Worm (Caenorhabditis elegans) whole organism, L3 larva: ENCODE data around the gene C09H10.5.
A peak's percentile ranks its signal among the peaks of the same experiment; 100 is the strongest.

Source experiments
- R02D3.7 ChIP-seq: fragments of 150-350 bp; optimal IDR thresholded peaks from 2 replicates; lab custom pipeline; 2014; ENCODE audit warnings: missing biosample characterization, missing genetic modification characterization
- ZK546.5 ChIP-seq: sonication (generic microtip); optimal IDR thresholded peaks from 2 replicates; lab custom pipeline; 2017; ENCODE audit warnings: missing biosample characterization, missing genetic modification characterization
- aly-2 ChIP-seq: fragments of 150-350 bp; optimal IDR thresholded peaks from 2 replicates; lab custom pipeline; 2014; ENCODE audit warnings: missing biosample characterization, missing genetic modification characterization
- ama-1 ChIP-seq: fragments of 150-350 bp; optimal IDR thresholded peaks from 2 replicates; lab custom pipeline; 2018
- ceh-16 ChIP-seq: sonication (generic microtip); optimal IDR thresholded peaks from 2 replicates; lab custom pipeline; 2017; ENCODE audit warnings: missing biosample characterization, missing genetic modification characterization
- ceh-28 ChIP-seq: fragments of 150-350 bp; optimal IDR thresholded peaks from 2 replicates; lab custom pipeline; 2014; ENCODE audit warnings: missing biosample characterization, missing genetic modification reagents, missing genetic modification characterization
- ceh-82 ChIP-seq: fragments of 150-350 bp; optimal IDR thresholded peaks from 2 replicates; lab custom pipeline; 2014; ENCODE audit warnings: missing biosample characterization, missing genetic modification characterization
- daf-12 ChIP-seq: fragments of 150-350 bp; optimal IDR thresholded peaks from 2 replicates; lab custom pipeline; 2014; ENCODE audit warnings: missing biosample characterization, missing genetic modification reagents, missing genetic modification characterization
- egl-27 ChIP-seq: sonication (generic microtip); optimal IDR thresholded peaks from 4 replicates; lab custom pipeline; 2017; ENCODE audit warnings: missing biosample characterization, missing genetic modification reagents, missing genetic modification characterization
- egl-5 ChIP-seq: fragments of 150-350 bp; optimal IDR thresholded peaks from 2 replicates; lab custom pipeline; 2017; ENCODE audit warnings: missing biosample characterization, missing genetic modification reagents, missing genetic modification characterization, inconsistent platforms
- elt-1 ChIP-seq: fragments of 150-350 bp; optimal IDR thresholded peaks from 2 replicates; lab custom pipeline; 2014; ENCODE audit warnings: missing biosample characterization, missing genetic modification characterization
- elt-2 ChIP-seq: sonication (generic microtip); optimal IDR thresholded peaks from 2 replicates; lab custom pipeline; 2016; ENCODE audit warnings: missing genetic modification reagents, mild to moderate bottlenecking, missing genetic modification characterization, missing compliant biosample characterization
- elt-3 ChIP-seq, 3 experiments: fragments of 150-350 bp in 1 of 3; sonication (generic microtip) in 2 of 3; optimal IDR thresholded peaks; 2 replicates in 2 of 3; 4 replicates in 1 of 3; lab custom pipeline; 2014 to 2017; ENCODE audit warnings: missing biosample characterization in 3 of 3, missing genetic modification characterization in 3 of 3
- eor-1 ChIP-seq, 2 experiments: fragments of 150-350 bp; optimal IDR thresholded peaks; 2 replicates each; lab custom pipeline; 2014 to 2018; ENCODE audit warnings: missing biosample characterization in 2 of 2, missing genetic modification characterization in 2 of 2
- fkh-10 ChIP-seq: sonication (generic microtip); optimal IDR thresholded peaks from 2 replicates; lab custom pipeline; 2017; ENCODE audit warnings: missing biosample characterization, missing genetic modification reagents, missing genetic modification characterization
- fkh-2 ChIP-seq: fragments of 150-350 bp; optimal IDR thresholded peaks from 2 replicates; lab custom pipeline; 2014; ENCODE audit warnings: missing biosample characterization, missing genetic modification reagents, missing genetic modification characterization
- hmg-11 ChIP-seq: sonication (generic microtip); optimal IDR thresholded peaks from 2 replicates; lab custom pipeline; 2016; ENCODE audit warnings: missing genetic modification characterization, missing compliant biosample characterization
- jun-1 ChIP-seq: fragments of 150-350 bp; optimal IDR thresholded peaks from 2 replicates; lab custom pipeline; 2014; ENCODE audit warnings: missing biosample characterization, missing genetic modification reagents, missing genetic modification characterization
- lin-15B ChIP-seq: fragments of 150-350 bp; optimal IDR thresholded peaks from 2 replicates; lab custom pipeline; 2014; ENCODE audit warnings: missing biosample characterization, missing genetic modification characterization
- lin-39 ChIP-seq: fragments of 150-350 bp; optimal IDR thresholded peaks from 2 replicates; lab custom pipeline; 2018; ENCODE audit warnings: missing biosample characterization, missing genetic modification reagents, missing genetic modification characterization
- mdl-1 ChIP-seq: fragments of 150-350 bp; optimal IDR thresholded peaks from 2 replicates; lab custom pipeline; 2014; ENCODE audit warnings: missing biosample characterization, missing genetic modification characterization
- mml-1 ChIP-seq: fragments of 150-350 bp; sonication (generic microtip); optimal IDR thresholded peaks from 3 replicates; lab custom pipeline; 2014; ENCODE audit warnings: missing biosample characterization, missing genetic modification characterization
- nfya-1 ChIP-seq: sonication (generic microtip); optimal IDR thresholded peaks from 2 replicates; lab custom pipeline; 2017; ENCODE audit warnings: missing genetic modification characterization, mild to moderate bottlenecking, missing compliant biosample characterization, antibody characterized with exemption, moderate library complexity; ENCODE audit not compliant: insufficient read depth
- nhr-11 ChIP-seq: fragments of 150-350 bp; optimal IDR thresholded peaks from 2 replicates; lab custom pipeline; 2014; ENCODE audit warnings: missing biosample characterization, missing genetic modification characterization
- nhr-23 ChIP-seq: fragments of 150-350 bp; optimal IDR thresholded peaks from 2 replicates; lab custom pipeline; 2014; ENCODE audit warnings: missing biosample characterization, missing genetic modification reagents, missing genetic modification characterization
- nhr-237 ChIP-seq: fragments of 150-350 bp; optimal IDR thresholded peaks from 2 replicates; lab custom pipeline; 2014; ENCODE audit warnings: missing biosample characterization, missing genetic modification characterization
- nhr-25 ChIP-seq: sonication (generic microtip); optimal IDR thresholded peaks from 2 replicates; lab custom pipeline; 2017; ENCODE audit warnings: missing biosample characterization, missing genetic modification characterization
- nhr-28 ChIP-seq: fragments of 150-350 bp; optimal IDR thresholded peaks from 2 replicates; lab custom pipeline; 2014; ENCODE audit warnings: missing biosample characterization, missing genetic modification characterization
- nhr-43 ChIP-seq: sonication (generic microtip); optimal IDR thresholded peaks from 2 replicates; lab custom pipeline; 2016; ENCODE audit warnings: mild to moderate bottlenecking, missing genetic modification characterization, missing compliant biosample characterization; ENCODE audit not compliant: poor library complexity, severe bottlenecking
- nhr-67 ChIP-seq: fragments of 150-350 bp; optimal IDR thresholded peaks from 2 replicates; lab custom pipeline; 2014; ENCODE audit warnings: missing biosample characterization, missing genetic modification characterization
- nhr-76 ChIP-seq: fragments of 150-350 bp; sonication (generic microtip); optimal IDR thresholded peaks from 5 replicates; lab custom pipeline; 2014; ENCODE audit warnings: missing biosample characterization, missing genetic modification characterization
- nhr-77 ChIP-seq: fragments of 150-350 bp; optimal IDR thresholded peaks from 2 replicates; lab custom pipeline; 2014; ENCODE audit warnings: missing biosample characterization, missing genetic modification characterization
- pha-4 ChIP-seq: fragments of 150-350 bp; optimal IDR thresholded peaks from 2 replicates; lab custom pipeline; 2014; ENCODE audit warnings: missing biosample characterization, missing genetic modification reagents, missing genetic modification characterization
- pqm-1 ChIP-seq: fragments of 150-350 bp; optimal IDR thresholded peaks from 2 replicates; lab custom pipeline; 2017; ENCODE audit warnings: missing biosample characterization, missing genetic modification characterization, inconsistent platforms
- sea-2 ChIP-seq: fragments of 150-350 bp; sonication (generic microtip); optimal IDR thresholded peaks from 4 replicates; lab custom pipeline; 2014; ENCODE audit warnings: missing biosample characterization, missing genetic modification reagents, missing genetic modification characterization
- skn-1 ChIP-seq: fragments of 150-350 bp; optimal IDR thresholded peaks from 2 replicates; lab custom pipeline; 2014; ENCODE audit warnings: missing biosample characterization, missing genetic modification characterization
- snpc-4 ChIP-seq: fragments of 150-350 bp; optimal IDR thresholded peaks from 2 replicates; lab custom pipeline; 2014; ENCODE audit warnings: missing biosample characterization, missing genetic modification characterization
- tbx-2 ChIP-seq: sonication (generic microtip); optimal IDR thresholded peaks from 2 replicates; lab custom pipeline; 2016; ENCODE audit warnings: mild to moderate bottlenecking, missing genetic modification characterization, missing compliant biosample characterization
- unc-39 ChIP-seq: sonication (generic microtip); optimal IDR thresholded peaks from 4 replicates; lab custom pipeline; 2017; ENCODE audit warnings: missing biosample characterization, missing genetic modification characterization
- unc-62 ChIP-seq: fragments of 150-350 bp; sonication (generic microtip); optimal IDR thresholded peaks from 4 replicates; lab custom pipeline; 2014; ENCODE audit warnings: missing biosample characterization, missing genetic modification reagents, missing genetic modification characterization
- zag-1 ChIP-seq: fragments of 150-350 bp; optimal IDR thresholded peaks from 2 replicates; lab custom pipeline; 2014; ENCODE audit warnings: missing biosample characterization, missing genetic modification characterization
- ztf-11 ChIP-seq: fragments of 150-350 bp; optimal IDR thresholded peaks from 2 replicates; lab custom pipeline; 2014; ENCODE audit warnings: missing biosample characterization, missing genetic modification characterization
- ztf-4 ChIP-seq: fragments of 150-350 bp; optimal IDR thresholded peaks from 2 replicates; lab custom pipeline; 2014; ENCODE audit warnings: missing biosample characterization, missing genetic modification characterization

Gene C09H10.5

DNA sequence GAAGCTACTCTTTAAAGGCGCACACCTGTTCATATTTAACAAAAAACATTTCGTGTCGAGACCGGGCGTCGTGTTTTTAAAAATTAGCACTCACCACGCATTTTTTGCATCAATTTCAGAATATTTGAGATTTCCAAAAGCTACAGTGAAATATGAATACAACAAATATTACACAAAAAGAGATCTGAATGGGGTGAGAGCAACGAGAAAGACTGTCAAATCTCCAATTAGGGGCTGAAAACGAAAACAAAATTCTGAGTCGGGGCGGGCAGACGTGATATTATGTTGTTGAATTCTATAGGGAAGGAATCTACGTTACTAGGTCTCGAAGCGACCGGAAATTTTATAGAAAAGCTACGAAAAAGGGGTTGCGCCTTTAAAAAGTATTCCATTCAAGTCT is at the start of gene C09H10.5:
C09H10.5 (minus strand) TSS at position 101 of the 400 bp plus-strand sequence.
- TF ChIP-seq tbx-2 (tag; lab: Kevin White, UChicago): no peak

DNA sequence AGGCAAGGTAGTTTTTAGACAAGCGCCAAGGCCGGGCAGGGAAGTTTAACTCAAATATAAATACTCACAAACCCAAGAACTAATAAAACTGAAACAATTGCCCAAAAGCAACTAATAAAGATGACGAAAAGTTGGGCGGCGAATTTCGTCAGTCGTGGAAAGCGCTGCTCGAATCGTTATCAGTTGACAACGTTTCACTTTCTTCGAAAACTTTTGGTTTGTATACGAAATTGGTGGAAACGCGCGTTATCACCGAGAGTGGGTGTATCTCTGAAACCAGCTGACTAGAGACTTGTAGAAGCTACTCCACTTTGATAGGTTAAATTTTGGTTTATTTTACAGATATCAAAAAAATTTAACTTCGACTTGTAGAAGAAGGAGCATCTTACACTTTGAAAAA is 49.5 kb upstream of the C09H10.5 start:
- no peak for TF ChIP-seq pqm-1 (tag; lab: Kevin White, UChicago)
- TF ChIP-seq nhr-76 (tag; lab: Kevin White, UChicago): no peak
- TF ChIP-seq R02D3.7: no peak
- TF ChIP-seq ceh-16 (tag; lab: Kevin White, UChicago): no peak
- TF ChIP-seq elt-2 (tag; lab: Kevin White, UChicago): peak; percentile 83

DNA sequence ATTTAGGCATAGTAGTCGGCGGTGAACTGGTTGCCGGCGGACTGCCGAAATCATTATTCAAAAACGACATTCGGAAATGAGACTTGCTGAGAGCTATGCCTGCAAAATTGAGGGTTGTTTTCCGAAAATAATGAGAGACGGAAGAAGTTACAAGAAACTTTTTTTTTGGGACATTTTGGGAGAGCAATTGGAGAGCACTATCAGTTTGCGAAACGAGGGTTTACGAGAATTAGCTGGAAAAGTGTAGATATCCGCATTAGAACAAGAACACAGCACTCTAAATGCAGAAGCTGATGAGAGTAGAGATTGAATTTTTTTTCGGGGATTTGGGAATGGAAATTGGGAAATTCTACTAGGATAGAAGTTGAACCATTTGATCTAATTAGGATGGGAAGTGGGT is 48.9 kb upstream of the C09H10.5 start, which contains the start of gene pqm-1:
pqm-1 (minus strand) TSS at position 101 of the 400 bp plus-strand sequence.
- TF ChIP-seq ama-1 (lab: Kevin White, UChicago) (no peak), nhr-77 (tag; lab: Kevin White, UChicago) (no peak), egl-5 (tag; lab: Kevin White, UChicago) (peak; percentile 3), ztf-4 (no peak)

DNA sequence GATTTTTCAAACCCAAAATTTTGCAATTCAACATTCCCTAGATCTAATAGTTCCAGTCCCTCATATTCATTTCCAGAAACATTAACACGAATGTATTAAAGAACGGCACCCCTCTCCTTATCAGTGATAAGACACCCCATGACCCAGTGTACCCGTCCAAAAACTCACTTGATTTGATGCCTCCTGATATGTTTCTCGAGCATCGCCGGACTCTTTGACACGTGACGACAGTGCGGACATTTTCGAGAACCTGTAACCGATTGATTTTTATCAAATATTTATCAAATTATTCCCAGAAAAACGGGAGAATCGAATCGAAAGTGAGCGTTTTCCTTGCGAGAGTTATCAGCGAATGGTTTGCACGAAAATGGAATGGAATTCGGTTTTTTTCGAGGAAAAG is 47.4 kb upstream of the C09H10.5 start:
- TF ChIP-seq elt-2 (tag; lab: Kevin White, UChicago) (peak; percentile 98), jun-1 (peak; percentile 35), hmg-11 (tag; lab: Kevin White, UChicago) (no peak), pha-4 (tag; lab: Kevin White, UChicago) (peak; percentile 69), ztf-11 (no peak), nhr-23 (tag; lab: Kevin White, UChicago) (no peak)

DNA sequence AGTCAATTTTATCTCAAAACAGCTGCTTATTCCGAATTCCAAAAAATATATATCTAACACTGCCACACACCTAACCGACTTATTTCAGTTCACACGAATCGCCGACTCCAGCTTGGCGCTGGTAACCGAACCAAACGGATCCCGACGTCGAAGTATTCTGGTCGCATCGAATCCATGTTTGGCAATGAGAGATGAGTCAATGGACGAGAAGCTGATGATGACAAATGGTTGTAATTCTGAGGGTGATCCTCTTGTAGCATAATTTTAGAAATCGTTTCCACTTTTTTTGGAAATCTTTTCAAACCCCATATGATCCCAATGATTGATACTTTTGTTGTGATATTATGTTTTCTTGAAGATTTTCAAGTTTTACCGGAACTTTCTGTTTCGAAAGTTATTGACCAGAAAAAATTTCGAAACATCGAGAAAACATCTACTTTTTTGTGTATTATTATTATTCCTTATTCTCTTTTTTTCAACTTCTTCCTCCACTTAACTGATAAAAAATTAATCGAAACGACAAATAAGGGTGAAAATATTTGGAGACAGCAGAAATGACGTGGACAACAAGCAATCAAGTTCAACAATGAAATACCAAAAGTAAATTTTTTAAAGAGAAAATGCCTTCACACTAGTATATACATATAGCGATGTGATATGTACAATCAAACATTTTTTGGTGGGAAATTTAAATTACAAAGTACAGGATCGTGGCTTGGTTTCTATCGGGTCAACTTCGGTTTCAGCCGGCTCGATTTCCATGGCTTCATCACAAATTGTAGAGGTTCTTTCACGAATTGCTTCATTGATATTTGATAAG is 46.5 kb upstream of the C09H10.5 start:
- TF ChIP-seq nhr-11 (tag; lab: Kevin White, UChicago) (peak; percentile 23), nfya-1 (tag; lab: Kevin White, UChicago) (no peak), eor-1 (tag; optimal IDR thresholded peaks at IDR 0.05; lab: Kevin White, UChicago) (no peak), mml-1 (tag; lab: Kevin White, UChicago) (no peak), nhr-67 (tag; lab: Kevin White, UChicago) (no peak), ceh-82 (tag; lab: Kevin White, UChicago) (no peak), nhr-77 (tag; lab: Kevin White, UChicago) (peak; percentile 71), mdl-1 (tag; lab: Kevin White, UChicago) (no peak), pha-4 (tag; lab: Kevin White, UChicago) (peak; percentile 45), skn-1 (tag; lab: Kevin White, UChicago) (no peak), nhr-43 (tag; lab: Kevin White, UChicago) (no peak), lin-39 (no peak), nhr-237 (tag; lab: Kevin White, UChicago) (no peak), fkh-10 (GFP tag; lab: Kevin White, UChicago) (no peak), ceh-28 (tag; lab: Kevin White, UChicago) (peak; percentile 12), ztf-11 (no peak), zag-1 (no peak), elt-1 (tag; lab: Kevin White, UChicago) (no peak), nhr-28 (tag; lab: Kevin White, UChicago) (no peak), unc-39 (tag; lab: Kevin White, UChicago) (no peak), elt-2 (tag; lab: Kevin White, UChicago) (peak; percentile 78), unc-62 (GFP tag; lab: Kevin White, UChicago) (no peak), fkh-2 (no peak), ZK546.5 (tag; lab: Kevin White, UChicago) (no peak), egl-27 (tag; lab: Kevin White, UChicago) (no peak), aly-2 (tag; lab: Kevin White, UChicago) (peak; percentile 79), nhr-23 (tag; lab: Kevin White, UChicago) (no peak), jun-1 (peak; percentile 88), pqm-1 (tag; lab: Kevin White, UChicago) (no peak), R02D3.7 (no peak), lin-15B (tag; lab: Kevin White, UChicago) (no peak), daf-12 (no peak), snpc-4 (tag; lab: Kevin White, UChicago) (no peak), elt-3 (tag; optimal IDR thresholded peaks at IDR 0.05; lab: Kevin White, UChicago) (no peak), sea-2 (no peak), ama-1 (lab: Kevin White, UChicago) (peak; percentile 78), hmg-11 (tag; lab: Kevin White, UChicago) (no peak), nhr-25 (tag; lab: Kevin White, UChicago) (no peak)
